Worm (Caenorhabditis elegans): ENCODE data around the gene F47C12.13.

DNA sequence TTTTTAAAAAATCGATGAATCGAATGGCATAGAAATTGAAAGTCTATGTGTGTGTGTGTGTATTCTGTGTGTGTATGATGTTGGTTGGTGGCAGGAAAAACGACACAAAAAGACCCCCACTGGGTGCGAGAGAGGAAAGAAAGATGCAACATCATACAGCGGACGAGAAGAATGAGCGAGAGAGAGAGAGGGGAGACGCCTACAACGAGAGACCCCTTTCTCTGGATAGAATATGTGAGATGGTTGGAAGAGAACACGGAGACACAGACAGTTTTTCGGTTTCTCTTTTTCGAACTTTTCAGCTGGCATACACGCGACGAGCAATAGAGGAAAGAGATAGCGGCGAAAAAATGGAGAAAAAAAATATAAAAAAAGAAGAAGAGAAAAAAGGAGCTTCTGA, 25.6 kb upstream of the F47C12.13 start:
- TF ChIP-seq snpc-4 (tag; optimal IDR thresholded peaks at IDR 0.05): peak; percentile 43
- no peak for TF ChIP-seq ztf-4 (tag; optimal IDR thresholded peaks at IDR 0.05)
- TF ChIP-seq zag-1 (tag; optimal IDR thresholded peaks at IDR 0.05): no peak
- TF ChIP-seq lin-15B (tag; optimal IDR thresholded peaks at IDR 0.05): peak; percentile 51

Measured in whole organism, L3 larva.